Fruit fly (Drosophila melanogaster): Measurements from ENCODE around the gene CG15370.

CG15370 gene

dm6 chrX:9196362-9196761, 28.9 kb upstream of the CG15370 start, which contains the start of gene CG12118 (continued):
- TF ChIP-seq Stat92E (GFP tag; optimal IDR thresholded peaks at IDR 0.05) (no peak), Kr (GFP tag; optimal IDR thresholded peaks at IDR 0.05) (no peak), MBD-R2 (GFP tag; IDR thresholded peaks at IDR 0.05) (peak; percentile 87), Hsf (GFP tag; optimal IDR thresholded peaks at IDR 0.05) (peak; percentile 71), pan (optimal IDR thresholded peaks at IDR 0.05) (no peak), pan (GFP tag; optimal IDR thresholded peaks at IDR 0.05 in 1 of 2, IDR thresholded peaks at IDR 0.05 in 1 of 2) (peak in 1 of 2 experiments; percentile 84), CTCF (GFP tag; optimal IDR thresholded peaks at IDR 0.05) (no peak), CG10654 (GFP tag; optimal IDR thresholded peaks at IDR 0.05) (peak; percentile 82), CG7357 (GFP tag; IDR thresholded peaks at IDR 0.05) (0 out of 3 replicates have a peak, but pooled peaks have one; percentile 10), HLH3B (GFP tag; IDR thresholded peaks at IDR 0.05) (peak; percentile 78), CG10979 (tag; optimal IDR thresholded peaks at IDR 0.05) (peak; percentile 72), pzg (GFP tag; optimal IDR thresholded peaks at IDR 0.05) (peak; percentile 49), CG31441 (GFP tag; IDR thresholded peaks at IDR 0.05) (peak; percentile 72), oc (tag; optimal IDR thresholded peaks at IDR 0.05) (peak; percentile 54), CG10543 (GFP tag; optimal IDR thresholded peaks at IDR 0.05) (peak; percentile 50), so (GFP tag; IDR thresholded peaks at IDR 0.05) (peak; percentile 56; the same call in 1 of the 3 replicates), CG34422 (GFP tag; IDR thresholded peaks at IDR 0.05) (peak; percentile 85), lov (optimal IDR thresholded peaks at IDR 0.05) (no peak), lov (GFP tag; IDR thresholded peaks at IDR 0.05) (peak; percentile 84), pum (GFP tag; optimal IDR thresholded peaks at IDR 0.05) (no peak), CG7556 (GFP tag; optimal IDR thresholded peaks at IDR 0.05) (peak; percentile 78), ATbp (GFP tag; optimal IDR thresholded peaks at IDR 0.05) (peak; percentile 30), fd3F (GFP tag; optimal IDR thresholded peaks at IDR 0.05) (peak; percentile 63), H15 (GFP tag; IDR thresholded peaks at IDR 0.05) (peak; percentile 71), Myb (GFP tag; optimal IDR thresholded peaks at IDR 0.05) (peak; percentile 30), CG17612 (GFP tag; IDR thresholded peaks at IDR 0.05) (peak; percentile 65), chif (GFP tag; optimal IDR thresholded peaks at IDR 0.05) (peak; percentile 0 to 52), sima (GFP tag; optimal IDR thresholded peaks at IDR 0.05) (no peak), Nf-YA (GFP tag; IDR thresholded peaks at IDR 0.05) (peak; percentile 43; the same call in 1 of the 2 replicates), ac (GFP tag; optimal IDR thresholded peaks at IDR 0.05) (no peak), Max (GFP tag; optimal IDR thresholded peaks at IDR 0.05) (peak; percentile 73), gce (GFP tag; IDR thresholded peaks at IDR 0.05) (no peak), MESR4 (GFP tag; optimal IDR thresholded peaks at IDR 0.05) (no peak), Trl (optimal IDR thresholded peaks at IDR 0.05) (no peak), Trl (GFP tag; optimal IDR thresholded peaks at IDR 0.05) (peak; percentile 55), CG6765 (GFP tag; optimal IDR thresholded peaks at IDR 0.05) (no peak), kay (GFP tag; optimal IDR thresholded peaks at IDR 0.05) (peak; percentile 62), disco-r (GFP tag; optimal IDR thresholded peaks at IDR 0.05) (no peak), HLH54F (GFP tag; optimal IDR thresholded peaks at IDR 0.05) (peak; percentile 15), CG12769 (tag; optimal IDR thresholded peaks at IDR 0.05) (no peak), CG14710 (tag; optimal IDR thresholded peaks at IDR 0.05) (peak; percentile 88), gfzf (GFP tag; optimal IDR thresholded peaks at IDR 0.05) (no peak), CG11093 (GFP tag; IDR thresholded peaks at IDR 0.05) (peak; percentile 74), sim (GFP tag; IDR thresholded peaks at IDR 0.05) (no peak), trem (tag; optimal IDR thresholded peaks at IDR 0.05) (peak; percentile 73), Hmr (GFP tag; optimal IDR thresholded peaks at IDR 0.05) (peak; percentile 72), Atf3 (GFP tag; optimal IDR thresholded peaks at IDR 0.05) (no peak), mirr (GFP tag; optimal IDR thresholded peaks at IDR 0.05) (no peak), CG13894 (tag; optimal IDR thresholded peaks at IDR 0.05) (peak; percentile 75), hkb (optimal IDR thresholded peaks at IDR 0.05) (no peak), hkb (GFP tag; IDR thresholded peaks at IDR 0.05) (peak; percentile 83), aop (GFP tag; IDR thresholded peaks at IDR 0.05) (no peak), CG30431 (GFP tag; optimal IDR thresholded peaks at IDR 0.05) (peak; percentile 8)
